Fruit fly (Drosophila melanogaster) whole organism, embryonic: ENCODE data around the gene CG1532.

Experiments
- B-H2 ChIP-seq: fragments of 200-800 bp; sonication (Bioruptor generic); optimal IDR thresholded peaks from 2 replicates; lab custom pipeline; 2018; ENCODE audit warnings: missing biosample characterization, mild to moderate bottlenecking, missing genetic modification characterization
- CG11085 ChIP-seq: fragments of 200-800 bp; sonication (Bioruptor generic); IDR thresholded peaks from 2 replicates; pipeline ENCODE4 v1.3.6; 2022; ENCODE audit warnings: missing biosample characterization, missing genetic modification characterization
- CG17328 ChIP-seq: fragments of 200-800 bp; sonication (Bioruptor generic); IDR thresholded peaks from 2 replicates; pipeline ENCODE4 v1.3.6; 2022; ENCODE audit warnings: missing biosample characterization, missing genetic modification characterization
- CG17385 ChIP-seq: fragments of 200-800 bp; sonication (Bioruptor generic); optimal IDR thresholded peaks from 3 replicates; lab custom pipeline; 2018; ENCODE audit warnings: missing biosample characterization, mild to moderate bottlenecking, missing genetic modification characterization
- CG18262 ChIP-seq: fragments of 200-800 bp; optimal IDR thresholded peaks from 3 replicates; lab custom pipeline; 2019; ENCODE audit warnings: missing biosample characterization, mild to moderate bottlenecking, missing genetic modification characterization, moderate library complexity
- CG1832 ChIP-seq: fragments of 200-800 bp; sonication (Bioruptor generic); optimal IDR thresholded peaks from 2 replicates; lab custom pipeline; 2017; ENCODE audit warnings: missing biosample characterization, mild to moderate bottlenecking, missing genetic modification characterization, inconsistent platforms
- CG2678 ChIP-seq: fragments of 200-800 bp; sonication (Bioruptor generic); optimal IDR thresholded peaks from 3 replicates; lab custom pipeline; 2019; ENCODE audit warnings: missing biosample characterization, mild to moderate bottlenecking, missing genetic modification characterization, moderate library complexity
- CG2712 ChIP-seq: fragments of 200-800 bp; optimal IDR thresholded peaks from 3 replicates; lab custom pipeline; 2019; ENCODE audit warnings: missing biosample characterization, mild to moderate bottlenecking, missing genetic modification characterization, moderate library complexity
- CG30431 ChIP-seq: fragments of 200-800 bp; sonication (Bioruptor generic); optimal IDR thresholded peaks from 2 replicates; lab custom pipeline; 2017; ENCODE audit warnings: missing biosample characterization, missing genetic modification characterization
- CG3281 ChIP-seq: fragments of 200-800 bp; sonication (Bioruptor generic); optimal IDR thresholded peaks from 3 replicates; lab custom pipeline; 2017; ENCODE audit warnings: missing biosample characterization, mild to moderate bottlenecking, missing genetic modification characterization
- CG34422 ChIP-seq: fragments of 200-800 bp; sonication (Bioruptor generic); IDR thresholded peaks from 3 replicates; pipeline ENCODE4 v1.3.6; 2022; ENCODE audit warnings: missing biosample characterization, missing genetic modification characterization
- CG42726 ChIP-seq: fragments of 200-800 bp; sonication (Bioruptor generic); IDR thresholded peaks from 2 replicates; pipeline ENCODE4 v1.3.6; 2022; ENCODE audit warnings: missing biosample characterization, missing genetic modification characterization; ENCODE audit not compliant: partially characterized antibody
- CG4328 ChIP-seq: fragments of 200-800 bp; sonication (Bioruptor generic); optimal IDR thresholded peaks from 3 replicates; lab custom pipeline; 2017; ENCODE audit warnings: missing biosample characterization, missing genetic modification reagents, missing genetic modification characterization
- CG4424 ChIP-seq: fragments of 200-800 bp; sonication (Bioruptor generic); optimal IDR thresholded peaks from 3 replicates; lab custom pipeline; 2016; ENCODE audit warnings: missing biosample characterization, missing genetic modification characterization
- CG7372 ChIP-seq: fragments of 200-800 bp; sonication (Bioruptor generic); IDR thresholded peaks from 2 replicates; pipeline ENCODE4 v1.3.6; 2022; ENCODE audit warnings: missing biosample characterization, missing genetic modification characterization
- CG7839 ChIP-seq: fragments of 200-800 bp; sonication (Bioruptor generic); optimal IDR thresholded peaks from 3 replicates; lab custom pipeline; 2018; ENCODE audit warnings: missing biosample characterization, mild to moderate bottlenecking, missing genetic modification characterization, moderate library complexity
- CG8359 ChIP-seq: fragments of 200-800 bp; sonication (Bioruptor generic); optimal IDR thresholded peaks from 2 replicates; lab custom pipeline; 2017; ENCODE audit warnings: missing biosample characterization, mild to moderate bottlenecking, missing genetic modification characterization, borderline replicate concordance
- CG8388 ChIP-seq: fragments of 200-800 bp; sonication (Bioruptor generic); optimal IDR thresholded peaks from 2 replicates; lab custom pipeline; 2019; ENCODE audit warnings: missing biosample characterization, mild to moderate bottlenecking, missing genetic modification characterization, moderate library complexity
- Dek ChIP-seq: fragments of 200-800 bp; sonication (Bioruptor generic); optimal IDR thresholded peaks from 3 replicates; lab custom pipeline; 2019; ENCODE audit warnings: missing biosample characterization, mild to moderate bottlenecking, missing genetic modification characterization, moderate library complexity
- Dip2 ChIP-seq: fragments of 200-800 bp; sonication (Bioruptor generic); IDR thresholded peaks from 2 replicates; pipeline ENCODE4 v1.3.6; 2022; ENCODE audit warnings: missing biosample characterization, missing genetic modification characterization
- Dp ChIP-seq: fragments of 200-800 bp; sonication (Bioruptor generic); optimal IDR thresholded peaks from 2 replicates; lab custom pipeline; 2018; ENCODE audit warnings: missing biosample characterization, mild to moderate bottlenecking, missing genetic modification characterization, moderate library complexity
- Ets97D ChIP-seq: fragments of 200-800 bp; sonication (Bioruptor generic); optimal IDR thresholded peaks from 3 replicates; lab custom pipeline; 2016; ENCODE audit warnings: missing biosample characterization, missing genetic modification characterization
- Lim3 ChIP-seq: fragments of 200-800 bp; sonication (Bioruptor generic); IDR thresholded peaks from 2 replicates; pipeline ENCODE4 v1.3.6; 2022; ENCODE audit warnings: missing biosample characterization, missing genetic modification characterization
- Mrtf ChIP-seq: fragments of 200-800 bp; sonication (Bioruptor generic); IDR thresholded peaks from 3 replicates; pipeline ENCODE4 v1.3.6; 2022; ENCODE audit warnings: missing biosample characterization, missing genetic modification characterization
- NC2β ChIP-seq: fragments of 200-800 bp; sonication (Bioruptor generic); optimal IDR thresholded peaks from 2 replicates; lab custom pipeline; 2016; ENCODE audit warnings: missing biosample characterization, missing genetic modification characterization
- Opbp ChIP-seq: fragments of 200-800 bp; sonication (Bioruptor generic); IDR thresholded peaks from 3 replicates; pipeline ENCODE4 v1.3.6; 2022; ENCODE audit warnings: missing biosample characterization, missing genetic modification characterization; ENCODE audit not compliant: partially characterized antibody
- Scr ChIP-seq: fragments of 200-800 bp; sonication (Bioruptor generic); IDR thresholded peaks from 2 replicates; pipeline ENCODE4 v1.3.6; 2022; ENCODE audit warnings: missing biosample characterization, missing genetic modification characterization; ENCODE audit not compliant: partially characterized antibody
- Sry-δ ChIP-seq: fragments of 200-800 bp; sonication (Bioruptor generic); optimal IDR thresholded peaks from 2 replicates; lab custom pipeline; 2016; ENCODE audit warnings: missing biosample characterization, missing genetic modification characterization
- TFAM ChIP-seq: fragments of 200-800 bp; sonication (Bioruptor generic); optimal IDR thresholded peaks from 2 replicates; lab custom pipeline; 2017; ENCODE audit warnings: missing biosample characterization, missing genetic modification characterization, inconsistent platforms
- ap ChIP-seq: fragments of 200-800 bp; sonication (Bioruptor generic); IDR thresholded peaks from 2 replicates; pipeline ENCODE4 v1.3.6; 2022; ENCODE audit warnings: missing biosample characterization, missing genetic modification characterization
- chif ChIP-seq, 2 experiments: fragments of 200-800 bp; sonication (Bioruptor generic); optimal IDR thresholded peaks; 3 replicates each; lab custom pipeline; 2016; ENCODE audit warnings: missing biosample characterization in 2 of 2, missing genetic modification characterization in 2 of 2
- dati ChIP-seq: fragments of 200-800 bp; sonication (Bioruptor generic); IDR thresholded peaks from 2 replicates; pipeline ENCODE4 v1.3.6; 2022; ENCODE audit warnings: missing biosample characterization, missing genetic modification characterization
- dmrt99B ChIP-seq: fragments of 200-800 bp; sonication (Bioruptor generic); optimal IDR thresholded peaks from 2 replicates; lab custom pipeline; 2018; ENCODE audit warnings: missing biosample characterization, mild to moderate bottlenecking, missing genetic modification characterization, moderate library complexity
- ems ChIP-seq: fragments of 200-800 bp; sonication (Bioruptor generic); optimal IDR thresholded peaks from 3 replicates; lab custom pipeline; 2016; ENCODE audit warnings: missing biosample characterization, missing genetic modification characterization
- en ChIP-seq: fragments of 200-800 bp; sonication (Bioruptor generic); optimal IDR thresholded peaks from 2 replicates; lab custom pipeline; 2016; ENCODE audit warnings: missing biosample characterization, missing genetic modification characterization
- eve ChIP-seq, 2 experiments: fragments of >200 bp; optimal IDR thresholded peaks; 2 replicates each; lab custom pipeline; 2017; ENCODE audit warnings: missing biosample characterization in 2 of 2, missing genetic modification characterization in 2 of 2
- fd64A ChIP-seq: fragments of 200-800 bp; sonication (Bioruptor generic); optimal IDR thresholded peaks from 3 replicates; lab custom pipeline; 2018; ENCODE audit warnings: missing biosample characterization, mild to moderate bottlenecking, missing genetic modification characterization
- grn ChIP-seq: fragments of 200-800 bp; sonication (Bioruptor generic); optimal IDR thresholded peaks from 3 replicates; lab custom pipeline; 2017; ENCODE audit warnings: missing biosample characterization, missing genetic modification characterization
- gsb-n ChIP-seq: fragments of 200-800 bp; sonication (Bioruptor generic); optimal IDR thresholded peaks from 3 replicates; lab custom pipeline; 2018; ENCODE audit warnings: missing biosample characterization, mild to moderate bottlenecking, missing genetic modification characterization
- kni ChIP-seq: fragments of 200-800 bp; sonication (Bioruptor generic); optimal IDR thresholded peaks from 3 replicates; lab custom pipeline; 2017; ENCODE audit warnings: mild to moderate bottlenecking, missing biosample characterization, missing genetic modification reagents, missing genetic modification characterization
- knrl ChIP-seq: fragments of 200-800 bp; sonication (Bioruptor generic); IDR thresholded peaks from 3 replicates; pipeline ENCODE4 v1.3.6; 2022; ENCODE audit warnings: missing biosample characterization, missing genetic modification characterization; ENCODE audit not compliant: partially characterized antibody
- p53 ChIP-seq: fragments of 200-800 bp; sonication (Bioruptor generic); optimal IDR thresholded peaks from 2 replicates; lab custom pipeline; 2016; ENCODE audit warnings: missing biosample characterization, missing genetic modification characterization
- salm ChIP-seq: fragments of 200-800 bp; sonication (Bioruptor generic); optimal IDR thresholded peaks from 2 replicates; lab custom pipeline; 2018; ENCODE audit warnings: missing biosample characterization, mild to moderate bottlenecking, missing genetic modification characterization
- sd ChIP-seq: fragments of 200-800 bp; sonication (Bioruptor generic); optimal IDR thresholded peaks from 3 replicates; lab custom pipeline; 2018; ENCODE audit warnings: missing biosample characterization, mild to moderate bottlenecking, missing genetic modification characterization, moderate library complexity
- slp2 ChIP-seq: fragments of 200-800 bp; sonication (Bioruptor generic); optimal IDR thresholded peaks from 2 replicates; lab custom pipeline; 2016; ENCODE audit warnings: missing biosample characterization, missing genetic modification characterization
- ssp ChIP-seq: fragments of 200-800 bp; sonication (Bioruptor generic); IDR thresholded peaks from 2 replicates; pipeline ENCODE4 v1.3.6; 2022; ENCODE audit warnings: missing biosample characterization, missing genetic modification characterization
- tin ChIP-seq: fragments of 200-800 bp; sonication (Bioruptor generic); optimal IDR thresholded peaks from 3 replicates; lab custom pipeline; 2016; ENCODE audit warnings: missing biosample characterization, missing genetic modification characterization
- tll ChIP-seq, 2 experiments: fragments of 200-800 bp in 1 of 2; fragments of >200 bp in 1 of 2; sonication (Bioruptor generic) in 1 of 2; optimal IDR thresholded peaks; 2 replicates each; lab custom pipeline; 2017 to 2019; ENCODE audit warnings: missing biosample characterization in 2 of 2, missing genetic modification characterization in 2 of 2, mild to moderate bottlenecking in 1 of 2, moderate library complexity in 1 of 2

CG1532 gene

DNA sequence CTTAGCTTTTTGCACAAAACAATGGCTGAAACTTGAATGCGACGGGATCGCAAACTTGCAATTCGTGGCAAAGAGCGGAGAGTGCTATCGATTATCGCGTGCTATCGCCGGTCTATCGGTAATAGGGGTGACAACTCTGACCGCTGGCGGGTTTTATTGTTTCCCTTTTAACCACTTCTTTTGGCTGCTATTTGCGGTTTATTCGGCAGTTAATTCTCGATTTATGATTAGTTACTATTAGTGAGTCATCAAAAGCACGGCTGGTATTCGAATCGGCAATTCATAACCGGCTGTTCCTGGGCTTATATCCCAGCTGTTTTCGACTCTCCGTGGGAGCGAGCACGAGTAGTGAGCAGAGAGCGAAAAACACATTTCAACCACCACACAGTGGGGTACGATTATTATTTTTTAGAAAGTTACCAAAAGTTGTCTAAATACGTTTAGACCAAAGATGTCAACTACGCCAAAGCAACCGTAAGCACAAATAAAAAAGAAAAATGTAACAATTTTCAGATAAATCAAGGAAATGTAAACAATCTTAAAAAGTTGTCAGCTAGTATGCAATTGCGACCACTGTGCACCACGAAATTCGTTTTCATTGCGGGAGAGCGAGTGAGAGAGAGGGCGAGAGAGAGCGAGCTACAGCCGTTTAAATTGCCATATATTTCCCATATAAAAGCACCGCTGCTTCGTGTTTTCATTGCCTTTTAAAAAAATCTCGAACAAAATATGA lies 25.9 kb upstream of the CG1532 start, which contains the start of the genes Stt3A and bves (continued):
- peak; percentile 99 for TF ChIP-seq CG7839
- peak; percentile 97 for TF ChIP-seq CG17385
- peak; percentile 79 for TF ChIP-seq grn
- peak; percentile 86 for TF ChIP-seq ssp (GFP tag; lab: Robert Waterston, UW)
- peak; percentile 99 for TF ChIP-seq dmrt99B
- TF ChIP-seq tin (GFP tag; lab: Kevin White, UChicago) = peak; percentile 98
- peak; percentile 89 for TF ChIP-seq CG11085 (GFP tag; lab: Robert Waterston, UW)
- TF ChIP-seq CG8359 (GFP tag; lab: Kevin White, UChicago) = peak; percentile 94
- peak; percentile 98 for TF ChIP-seq en (GFP tag; lab: Kevin White, UChicago)
- peak; percentile 94 for TF ChIP-seq TFAM
- peak; percentile 93 for TF ChIP-seq sd (tag; lab: Kevin White, UChicago)
- peak; percentile 91 for TF ChIP-seq Ets97D (GFP tag; lab: Kevin White, UChicago)
- TF ChIP-seq CG18262 (tag; lab: Kevin White, UChicago) = peak; percentile 99
- TF ChIP-seq Scr (GFP tag; lab: Robert Waterston, UW) = peak; percentile 53
- TF ChIP-seq CG17328 (GFP tag; lab: Robert Waterston, UW) = peak; percentile 99
- peak; percentile 96 for TF ChIP-seq B-H2
- TF ChIP-seq CG3281 (GFP tag; lab: Kevin White, UChicago) = peak; percentile 98
- TF ChIP-seq chif (GFP tag; optimal IDR thresholded peaks at IDR 0.05; lab: Kevin White, UChicago) = peak; percentile 99
- peak; percentile 64; the same call in 2 of the 3 replicates for TF ChIP-seq knrl (GFP tag; lab: Robert Waterston, UW)
- TF ChIP-seq Sry-δ (GFP tag; lab: Kevin White, UChicago) = peak; percentile 57
- TF ChIP-seq dati = peak; percentile 81
- peak; percentile 96 for TF ChIP-seq CG4328 (GFP tag; lab: Kevin White, UChicago)
- peak; percentile 99 for TF ChIP-seq ems (GFP tag; lab: Kevin White, UChicago)
- TF ChIP-seq Dp (GFP tag; lab: Kevin White, UChicago) = peak; percentile 30
- TF ChIP-seq fd64A (GFP tag; lab: Kevin White, UChicago) = peak; percentile 97
- peak; percentile 75 to 99 for TF ChIP-seq eve (GFP tag; optimal IDR thresholded peaks at IDR 0.05; lab: Kevin White, UChicago)
- peak; percentile 97 for TF ChIP-seq Dek (tag; lab: Kevin White, UChicago)
- peak; percentile 99 for TF ChIP-seq gsb-n (tag; lab: Kevin White, UChicago)
- peak; percentile 98 for TF ChIP-seq NC2β (GFP tag; lab: Kevin White, UChicago)
- no peak for TF ChIP-seq tll (GFP tag; optimal IDR thresholded peaks at IDR 0.05; lab: Kevin White, UChicago)
- peak; percentile 98 for TF ChIP-seq CG8388
- peak; percentile 95 for TF ChIP-seq slp2 (GFP tag; lab: Kevin White, UChicago)
- peak; percentile 96 for TF ChIP-seq p53 (GFP tag; lab: Kevin White, UChicago)
- peak; percentile 53; the same call in 1 of the 2 replicates for TF ChIP-seq CG42726
- TF ChIP-seq CG2678 (tag; lab: Kevin White, UChicago) = peak; percentile 99
- peak; percentile 96 for TF ChIP-seq Mrtf
- TF ChIP-seq ap (GFP tag; lab: Robert Waterston, UW) = peak; percentile 97
- peak; percentile 99 for TF ChIP-seq CG2712 (tag; lab: Kevin White, UChicago)
- TF ChIP-seq CG4424 (GFP tag; lab: Kevin White, UChicago) = peak; percentile 98
- peak; percentile 79 for TF ChIP-seq Lim3
- peak; percentile 98 for TF ChIP-seq CG34422
- TF ChIP-seq kni (GFP tag; lab: Kevin White, UChicago) = peak; percentile 86
- peak; percentile 59; the same call in 2 of the 3 replicates for TF ChIP-seq Opbp (GFP tag; lab: Robert Waterston, UW)
- TF ChIP-seq Dip2 (GFP tag; lab: Robert Waterston, UW) = peak; percentile 48; the same call in 1 of the 2 replicates
- TF ChIP-seq CG30431 (GFP tag; lab: Kevin White, UChicago) = peak; percentile 97
- peak; percentile 36 for TF ChIP-seq CG1832 (GFP tag; lab: Kevin White, UChicago)
- TF ChIP-seq CG7372 (GFP tag; lab: Robert Waterston, UW) = peak; percentile 95
- TF ChIP-seq salm = peak; percentile 99
